7 worm cellular contexts compared by ENCODE assay signal in genomic region chrX:10594701-10595421, ce11.
TF ChIP-seq lines count a peak whose summit lies in the region.

No protein-coding gene starts in this region.

TF ChIP-seq in whole organism, L1 larva, 84 proteins besides CTCF, POLR2A, EP300 and RAD21 (continues in another document):
- TF ChIP-seq hlh-4 (tag; optimal IDR thresholded peaks at IDR 0.05; lab: Kevin White, UChicago), result no peak
- peak; percentile 17 for TF ChIP-seq nhr-20 (tag; optimal IDR thresholded peaks at IDR 0.05; lab: Kevin White, UChicago)
- no peak for TF ChIP-seq nhr-77 (tag; optimal IDR thresholded peaks at IDR 0.05; lab: Kevin White, UChicago)
- peak; percentile 56 for TF ChIP-seq nhr-85 (tag; lab: Kevin White, UChicago)
- peak; percentile 17 for TF ChIP-seq snu-23 (GFP tag; optimal IDR thresholded peaks at IDR 0.05; lab: Kevin White, UChicago)
- no peak for TF ChIP-seq Y116A8C.19 (tag; optimal IDR thresholded peaks at IDR 0.05; lab: Kevin White, UChicago; ENCODE audit: borderline replicate concordance)
- TF ChIP-seq lin-14 (GFP tag; optimal IDR thresholded peaks at IDR 0.05; lab: Kevin White, UChicago), result peak; percentile 45
- TF ChIP-seq nhr-28 (tag; optimal IDR thresholded peaks at IDR 0.05; lab: Kevin White, UChicago), result no peak
- TF ChIP-seq egl-27 (tag; optimal IDR thresholded peaks at IDR 0.05; lab: Kevin White, UChicago), result no peak
- no peak for TF ChIP-seq ets-5 (GFP tag; IDR thresholded peaks at IDR 0.05; lab: Robert Waterston, UW)
- no peak for TF ChIP-seq ceh-8 (GFP tag; optimal IDR thresholded peaks at IDR 0.05; lab: Kevin White, UChicago)
- TF ChIP-seq rnt-1 (tag; optimal IDR thresholded peaks at IDR 0.05; lab: Kevin White, UChicago), result peak; percentile 6
- no peak for TF ChIP-seq ceh-82 (tag; optimal IDR thresholded peaks at IDR 0.05; lab: Kevin White, UChicago)
- TF ChIP-seq blmp-1 (tag; optimal IDR thresholded peaks at IDR 0.05; lab: Kevin White, UChicago), result peak; percentile 71

TF ChIP-seq in whole organism, L2 larva, 48 proteins besides CTCF, POLR2A, EP300 and RAD21:
- TF ChIP-seq peb-1 (tag; optimal IDR thresholded peaks at IDR 0.05; lab: Kevin White, UChicago) (no peak), nhr-25 (tag; optimal IDR thresholded peaks at IDR 0.05; lab: Kevin White, UChicago) (peak; percentile 44), nhr-129 (tag; optimal IDR thresholded peaks at IDR 0.05; lab: Kevin White, UChicago) (peak; percentile 7), zag-1 (tag; optimal IDR thresholded peaks at IDR 0.05; lab: Kevin White, UChicago) (peak; percentile 15)

TF ChIP-seq in whole organism, L3 larva, 47 proteins besides CTCF, POLR2A, EP300 and RAD21 (continues in another document):
- TF ChIP-seq nhr-25 (tag; optimal IDR thresholded peaks at IDR 0.05; lab: Kevin White, UChicago), result peak; percentile 21
- TF ChIP-seq nhr-23 (tag; optimal IDR thresholded peaks at IDR 0.05; lab: Kevin White, UChicago), result peak; percentile 32
- TF ChIP-seq daf-12 (tag; optimal IDR thresholded peaks at IDR 0.05; lab: Kevin White, UChicago), result no peak
- no peak for TF ChIP-seq egl-27 (tag; optimal IDR thresholded peaks at IDR 0.05; lab: Kevin White, UChicago)
- no peak for TF ChIP-seq nhr-77 (tag; optimal IDR thresholded peaks at IDR 0.05; lab: Kevin White, UChicago)
- no peak for TF ChIP-seq zag-1 (tag; optimal IDR thresholded peaks at IDR 0.05; lab: Kevin White, UChicago)
- TF ChIP-seq ceh-28 (tag; optimal IDR thresholded peaks at IDR 0.05; lab: Kevin White, UChicago), result peak; percentile 4
- TF ChIP-seq ama-1 (optimal IDR thresholded peaks at IDR 0.05; lab: Kevin White, UChicago), result no peak
- no peak for TF ChIP-seq nhr-237 (tag; optimal IDR thresholded peaks at IDR 0.05; lab: Kevin White, UChicago)
- no peak for TF ChIP-seq unc-39 (tag; optimal IDR thresholded peaks at IDR 0.05; lab: Kevin White, UChicago)
- peak; percentile 19 for TF ChIP-seq nfya-1 (tag; optimal IDR thresholded peaks at IDR 0.05; lab: Kevin White, UChicago; ENCODE audit: insufficient read depth)
- TF ChIP-seq fkh-2 (tag; optimal IDR thresholded peaks at IDR 0.05; lab: Kevin White, UChicago), result no peak
- TF ChIP-seq pqm-1 (tag; optimal IDR thresholded peaks at IDR 0.05; lab: Kevin White, UChicago), result no peak
- no peak for TF ChIP-seq ceh-16 (tag; optimal IDR thresholded peaks at IDR 0.05; lab: Kevin White, UChicago)
- TF ChIP-seq lin-15B (tag; optimal IDR thresholded peaks at IDR 0.05; lab: Kevin White, UChicago), result no peak

TF ChIP-seq in whole organism, L4 larva, 104 proteins besides CTCF, POLR2A, EP300 and RAD21 (continues in another document):
- TF ChIP-seq dve-1 (tag; optimal IDR thresholded peaks at IDR 0.05; lab: Kevin White, UChicago; ENCODE audit: insufficient read depth), result no peak
- TF ChIP-seq rbr-2 (tag; optimal IDR thresholded peaks at IDR 0.05; lab: Kevin White, UChicago), result no peak
- no peak for TF ChIP-seq T20F7.1 (GFP tag; optimal IDR thresholded peaks at IDR 0.05; lab: Kevin White, UChicago)
- no peak for TF ChIP-seq nhr-48 (tag; optimal IDR thresholded peaks at IDR 0.05; lab: Kevin White, UChicago)
- TF ChIP-seq F49E8.2 (tag; optimal IDR thresholded peaks at IDR 0.05; lab: Kevin White, UChicago; ENCODE audit: borderline replicate concordance), result no peak
- TF ChIP-seq hlh-30 (tag; optimal IDR thresholded peaks at IDR 0.05; lab: Kevin White, UChicago; ENCODE audit: insufficient read depth), result peak; percentile 17
- no peak for TF ChIP-seq sdz-12 (GFP tag; optimal IDR thresholded peaks at IDR 0.05; lab: Kevin White, UChicago)
- no peak for TF ChIP-seq D1046.2 (GFP tag; IDR thresholded peaks at IDR 0.05; lab: Robert Waterston, UW)
- no peak for TF ChIP-seq dmd-6 (GFP tag; IDR thresholded peaks at IDR 0.05; lab: Robert Waterston, UW)
- TF ChIP-seq Y48G9A.11 (GFP tag; IDR thresholded peaks at IDR 0.05; lab: Robert Waterston, UW), result no peak
- peak; percentile 53; the same call in 1 of the 2 replicates for TF ChIP-seq ctbp-1 (GFP tag; IDR thresholded peaks at IDR 0.05; lab: Robert Waterston, UW)
- TF ChIP-seq fkh-10 (GFP tag; optimal IDR thresholded peaks at IDR 0.05; lab: Kevin White, UChicago), result peak; percentile 50
- TF ChIP-seq ces-1 (GFP tag; optimal IDR thresholded peaks at IDR 0.05; lab: Kevin White, UChicago), result peak; percentile 44
- TF ChIP-seq pqm-1 (tag; optimal IDR thresholded peaks at IDR 0.05; lab: Kevin White, UChicago), result no peak
- TF ChIP-seq lin-1 (GFP tag; IDR thresholded peaks at IDR 0.05; lab: Robert Waterston, UW), result no peak
- no peak for TF ChIP-seq spr-1 (tag; optimal IDR thresholded peaks at IDR 0.05; lab: Kevin White, UChicago)

TF ChIP-seq in whole organism, early embryonic, 17 proteins besides CTCF, POLR2A, EP300 and RAD21:
- TF ChIP-seq tbx-37 (GFP tag; conservative IDR thresholded peaks at IDR 0.05; lab: Robert Waterston, UW) (no peak), hmg-4 (GFP tag; optimal IDR thresholded peaks at IDR 0.05; lab: Kevin White, UChicago) (peak; percentile 35), scrt-1 (GFP tag; IDR thresholded peaks at IDR 0.05; lab: Robert Waterston, UW) (no peak), pes-1 (GFP tag; IDR thresholded peaks at IDR 0.05; lab: Robert Waterston, UW) (no peak), hmbx-1 (tag; optimal IDR thresholded peaks at IDR 0.05; lab: Kevin White, UChicago) (no peak), aly-1 (tag; optimal IDR thresholded peaks at IDR 0.05; lab: Kevin White, UChicago) (no peak)

TF ChIP-seq in whole organism, late embryonic, 69 proteins besides CTCF, POLR2A, EP300 and RAD21:
- TF ChIP-seq ahr-1 (tag; optimal IDR thresholded peaks at IDR 0.05; lab: Kevin White, UChicago) (no peak), hlh-13 (GFP tag; optimal IDR thresholded peaks at IDR 0.05; lab: Kevin White, UChicago) (no peak), ceh-14 (tag; optimal IDR thresholded peaks at IDR 0.05; lab: Kevin White, UChicago) (no peak), unc-42 (tag; optimal IDR thresholded peaks at IDR 0.05; lab: Kevin White, UChicago) (peak; percentile 89), ztf-16 (tag; optimal IDR thresholded peaks at IDR 0.05; lab: Kevin White, UChicago) (no peak), unc-3 (GFP tag; conservative IDR thresholded peaks at IDR 0.05; lab: Robert Waterston, UW) (no peak), unc-3 (tag; optimal IDR thresholded peaks at IDR 0.05; lab: Kevin White, UChicago) (no peak), nhr-232 (tag; optimal IDR thresholded peaks at IDR 0.05; lab: Kevin White, UChicago) (no peak), Y22D7AL.16 (tag; optimal IDR thresholded peaks at IDR 0.05; lab: Kevin White, UChicago) (no peak), lim-6 (tag; optimal IDR thresholded peaks at IDR 0.05; lab: Kevin White, UChicago) (no peak), sox-2 (GFP tag; IDR thresholded peaks at IDR 0.05; lab: Robert Waterston, UW) (no peak), ets-4 (tag; optimal IDR thresholded peaks at IDR 0.05; lab: Kevin White, UChicago) (no peak), unc-55 (GFP tag; optimal IDR thresholded peaks at IDR 0.05; lab: Kevin White, UChicago) (peak; percentile 36), sox-4 (tag; optimal IDR thresholded peaks at IDR 0.05; lab: Kevin White, UChicago) (no peak)
TF ChIP-seq in whole organism, late embryonic: peak in this region for 2.

TF ChIP-seq in whole organism, mixed stage, embryonic, 35 proteins besides CTCF, POLR2A, EP300 and RAD21:
- TF ChIP-seq ces-1 (GFP tag; optimal IDR thresholded peaks at IDR 0.05; lab: Kevin White, UChicago) (peak; percentile 81), nhr-237 (tag; optimal IDR thresholded peaks at IDR 0.05; lab: Kevin White, UChicago) (no peak), lin-32 (GFP tag; optimal IDR thresholded peaks at IDR 0.05; lab: Kevin White, UChicago) (no peak), elt-3 (tag; optimal IDR thresholded peaks at IDR 0.05; lab: Kevin White, UChicago) (no peak), unc-62 (GFP tag; optimal IDR thresholded peaks at IDR 0.05; lab: Kevin White, UChicago) (peak; percentile 56)

Comparison
In these comparisons a context has a peak if more than half of its experiments do, and no peak if none do; other contexts are left out.
1. Of the 29 proteins assayed by ChIP-seq in both whole organism, L4 larva and whole organism, L1 larva: peak only in whole organism, L4 larva: ces-1; only in whole organism, L1 larva: none; in both: fkh-10; in neither: 26; mixed calls (peak in some experiments, not most) for 1.